Worm (Caenorhabditis elegans) whole organism, late embryonic: Measurements from ENCODE around the gene col-2.

ENCODE experiments used
- dve-1 ChIP-seq: sonication (generic microtip); optimal IDR thresholded peaks from 2 replicates; lab custom pipeline; 2017; ENCODE audit warnings: antibody characterized with exemption, mild to moderate bottlenecking, missing genetic modification characterization, missing compliant biosample characterization
- fkh-10 ChIP-seq: fragments of 150-350 bp; optimal IDR thresholded peaks from 2 replicates; lab custom pipeline; 2014; ENCODE audit warnings: missing biosample characterization, missing genetic modification reagents, missing genetic modification characterization
- lim-6 ChIP-seq: sonication (generic microtip); optimal IDR thresholded peaks from 2 replicates; lab custom pipeline; 2016; ENCODE audit warnings: missing genetic modification characterization, missing compliant biosample characterization
- lin-11 ChIP-seq: fragments of 200-800 bp; sonication (Bioruptor generic); optimal IDR thresholded peaks from 2 replicates; lab custom pipeline; 2018; ENCODE audit warnings: mild to moderate bottlenecking, missing genetic modification characterization, missing compliant biosample characterization
- nfya-1 ChIP-seq: sonication (generic microtip); optimal IDR thresholded peaks from 2 replicates; lab custom pipeline; 2017; ENCODE audit warnings: missing genetic modification characterization, mild to moderate bottlenecking, missing compliant biosample characterization, antibody characterized with exemption, moderate library complexity
- pag-3 ChIP-seq: sonication (generic microtip); optimal IDR thresholded peaks from 2 replicates; lab custom pipeline; 2016; ENCODE audit warnings: missing compliant biosample characterization, missing genetic modification characterization, borderline replicate concordance
- unc-3 ChIP-seq, 2 experiments: fragments of 200-800 bp in 1 of 2; sonication (Bioruptor generic) in 1 of 2; sonication (generic microtip) in 1 of 2; conservative IDR thresholded peaks in 1 of 2; optimal IDR thresholded peaks in 1 of 2; 2 replicates each; pipeline versions ENCODE4 v1.3.6 to Lab custom; 2016 to 2022; ENCODE audit warnings: missing compliant biosample characterization in 2 of 2, missing genetic modification characterization in 2 of 2, missing genetic modification reagents in 1 of 2

ce11 chrIV:10115142-10115541 is 29.9 kb upstream of the col-2 start, which contains the start of gene C04G2.10:
- TF ChIP-seq lin-11 (no peak), fkh-10 (GFP tag; lab: Kevin White, UChicago) (no peak), unc-3 (GFP tag; conservative IDR thresholded peaks at IDR 0.05; lab: Robert Waterston, UW) (no peak), unc-3 (tag; optimal IDR thresholded peaks at IDR 0.05; lab: Kevin White, UChicago) (no peak), lim-6 (tag; lab: Kevin White, UChicago) (no peak), dve-1 (tag; lab: Kevin White, UChicago) (no peak), pag-3 (tag; lab: Kevin White, UChicago) (no peak), nfya-1 (tag; lab: Kevin White, UChicago) (no peak)
